5 worm cellular contexts compared by ENCODE assay signal in the genomic region with DNA sequence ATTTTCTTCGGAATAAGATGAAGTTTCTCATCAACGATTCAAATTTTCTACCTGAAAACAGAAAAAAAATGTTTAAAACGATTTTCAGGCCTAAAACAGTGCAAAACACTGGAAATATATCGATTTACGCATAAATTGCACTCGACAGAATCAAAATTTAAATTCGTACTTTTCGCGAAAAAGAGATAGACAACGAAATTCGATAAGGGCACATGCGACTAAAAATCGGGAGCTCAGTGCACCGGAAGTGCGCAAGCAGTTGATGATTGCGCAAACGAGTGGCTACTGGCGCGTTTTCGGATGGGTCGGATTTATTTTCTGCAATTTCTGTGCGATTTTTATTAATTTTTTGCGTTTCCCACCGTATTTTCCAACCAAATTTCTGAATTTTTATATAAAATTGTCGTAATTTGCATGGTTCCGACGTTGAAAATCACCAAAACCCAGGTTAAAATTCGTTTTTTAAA.
TF ChIP-seq lines count a peak whose summit lies in the region.

Gene Y39A1A.21 (minus strand): TSS at position 51 of the 467 bp plus-strand sequence.
Gene Y39A1A.22 (minus strand): TSS at position 57 of the 467 bp plus-strand sequence.

TF ChIP-seq in whole organism, L1 larva, 84 proteins besides CTCF, POLR2A, EP300 and RAD21 (continues in another document):
- TF ChIP-seq dpl-1 (GFP tag; optimal IDR thresholded peaks at IDR 0.05; lab: Kevin White, UChicago) (peak; percentile 79 to 85 (median 82)), egl-13 (tag; optimal IDR thresholded peaks at IDR 0.05; lab: Kevin White, UChicago) (peak; percentile 64), lin-35 (GFP tag; optimal IDR thresholded peaks at IDR 0.05; lab: Kevin White, UChicago) (peak; percentile 83 to 88), ceh-90 (tag; optimal IDR thresholded peaks at IDR 0.05; lab: Kevin White, UChicago) (no peak), nhr-77 (tag; optimal IDR thresholded peaks at IDR 0.05; lab: Kevin White, UChicago) (peak; percentile 84), nhr-19 (GFP tag; conservative IDR thresholded peaks at IDR 0.05; lab: Robert Waterston, UW) (peak; percentile 86), pqm-1 (tag; optimal IDR thresholded peaks at IDR 0.05; lab: Kevin White, UChicago) (no peak), fkh-10 (GFP tag; optimal IDR thresholded peaks at IDR 0.05; lab: Kevin White, UChicago) (peak; percentile 87), hlh-4 (tag; optimal IDR thresholded peaks at IDR 0.05; lab: Kevin White, UChicago) (no peak), snu-23 (GFP tag; optimal IDR thresholded peaks at IDR 0.05; lab: Kevin White, UChicago) (peak; percentile 90), fkh-8 (tag; optimal IDR thresholded peaks at IDR 0.05; lab: Kevin White, UChicago) (peak; percentile 80), ama-1 (optimal IDR thresholded peaks at IDR 0.05; lab: Kevin White, UChicago) (no peak), nhr-84 (tag; optimal IDR thresholded peaks at IDR 0.05; lab: Kevin White, UChicago) (no peak), snpc-4 (tag; optimal IDR thresholded peaks at IDR 0.05; lab: Kevin White, UChicago) (peak; percentile 79), ztf-11 (tag; optimal IDR thresholded peaks at IDR 0.05; lab: Kevin White, UChicago) (peak in 1 of 2 experiments; percentile 75), unc-62 (GFP tag; optimal IDR thresholded peaks at IDR 0.05; lab: Kevin White, UChicago) (no peak), elt-3 (tag; optimal IDR thresholded peaks at IDR 0.05; lab: Kevin White, UChicago) (peak in 2 of 6 experiments; percentile 7 to 22)

TF ChIP-seq in whole organism, L3 larva, 47 proteins besides CTCF, POLR2A, EP300 and RAD21 (continues in another document):
- TF ChIP-seq pha-4 (tag; optimal IDR thresholded peaks at IDR 0.05; lab: Kevin White, UChicago) (peak; percentile 81), fos-1 (tag; optimal IDR thresholded peaks at IDR 0.05; lab: Kevin White, UChicago) (no peak), elt-3 (tag; optimal IDR thresholded peaks at IDR 0.05; lab: Kevin White, UChicago) (no peak), snpc-4 (tag; optimal IDR thresholded peaks at IDR 0.05; lab: Kevin White, UChicago) (peak; percentile 79), elt-2 (tag; optimal IDR thresholded peaks at IDR 0.05; lab: Kevin White, UChicago) (peak; percentile 64), lin-15B (tag; optimal IDR thresholded peaks at IDR 0.05; lab: Kevin White, UChicago) (peak; percentile 83), nhr-76 (tag; optimal IDR thresholded peaks at IDR 0.05; lab: Kevin White, UChicago) (no peak), nhr-43 (tag; optimal IDR thresholded peaks at IDR 0.05; lab: Kevin White, UChicago; ENCODE audit: poor library complexity, severe bottlenecking) (peak; percentile 57), jun-1 (tag; optimal IDR thresholded peaks at IDR 0.05; lab: Kevin White, UChicago) (peak; percentile 55), R02D3.7 (tag; optimal IDR thresholded peaks at IDR 0.05; lab: Kevin White, UChicago) (peak; percentile 51), ceh-82 (tag; optimal IDR thresholded peaks at IDR 0.05; lab: Kevin White, UChicago) (peak; percentile 1), hmg-11 (tag; optimal IDR thresholded peaks at IDR 0.05; lab: Kevin White, UChicago) (peak; percentile 79), fkh-10 (GFP tag; optimal IDR thresholded peaks at IDR 0.05; lab: Kevin White, UChicago) (peak; percentile 83), aly-2 (tag; optimal IDR thresholded peaks at IDR 0.05; lab: Kevin White, UChicago) (no peak), nhr-23 (tag; optimal IDR thresholded peaks at IDR 0.05; lab: Kevin White, UChicago) (peak; percentile 63), lin-39 (tag; optimal IDR thresholded peaks at IDR 0.05; lab: Kevin White, UChicago) (peak; percentile 70), skn-1 (tag; optimal IDR thresholded peaks at IDR 0.05; lab: Kevin White, UChicago) (peak; percentile 59)

TF ChIP-seq in whole organism, early embryonic, 17 proteins besides CTCF, POLR2A, EP300 and RAD21:
- TF ChIP-seq ceh-13 (GFP tag; optimal IDR thresholded peaks at IDR 0.05; lab: Kevin White, UChicago) (no peak), tbx-37 (GFP tag; conservative IDR thresholded peaks at IDR 0.05; lab: Robert Waterston, UW) (0 out of 2 replicates have a peak, but pooled peaks have one; percentile 23), B0310.2 (tag; optimal IDR thresholded peaks at IDR 0.05; lab: Kevin White, UChicago) (no peak), hmbx-1 (tag; optimal IDR thresholded peaks at IDR 0.05; lab: Kevin White, UChicago) (no peak), flt-1 (GFP tag; IDR thresholded peaks at IDR 0.05; lab: Robert Waterston, UW) (no peak), scrt-1 (GFP tag; IDR thresholded peaks at IDR 0.05; lab: Robert Waterston, UW) (0 out of 2 replicates have a peak, but pooled peaks have one; percentile 69), sea-1 (GFP tag; conservative IDR thresholded peaks at IDR 0.05; lab: Robert Waterston, UW) (peak; percentile 50; the same call in 1 of the 2 replicates), aly-1 (tag; optimal IDR thresholded peaks at IDR 0.05; lab: Kevin White, UChicago) (no peak), ceh-36 (tag; optimal IDR thresholded peaks at IDR 0.05; lab: Kevin White, UChicago) (peak; percentile 53), ets-7 (tag; optimal IDR thresholded peaks at IDR 0.05; lab: Kevin White, UChicago) (peak; percentile 59), tra-4 (tag; optimal IDR thresholded peaks at IDR 0.05; lab: Kevin White, UChicago) (no peak), F13C5.2 (tag; optimal IDR thresholded peaks at IDR 0.05; lab: Kevin White, UChicago) (peak; percentile 79), hmg-4 (GFP tag; optimal IDR thresholded peaks at IDR 0.05; lab: Kevin White, UChicago) (no peak), ama-1 (optimal IDR thresholded peaks at IDR 0.05; lab: Kevin White, UChicago) (no peak), tbx-11 (GFP tag; IDR thresholded peaks at IDR 0.05; lab: Robert Waterston, UW) (no peak), hnd-1 (tag; optimal IDR thresholded peaks at IDR 0.05; lab: Kevin White, UChicago) (no peak), pes-1 (GFP tag; IDR thresholded peaks at IDR 0.05; lab: Robert Waterston, UW) (peak; percentile 58; the same call in 1 of the 2 replicates)

TF ChIP-seq in whole organism, midembryonic, 9 proteins besides CTCF, POLR2A, EP300 and RAD21:
- TF ChIP-seq med-1 (GFP tag; optimal IDR thresholded peaks at IDR 0.05; lab: Kevin White, UChicago; ENCODE audit: insufficient read depth) (peak; percentile 55), flt-1 (GFP tag; IDR thresholded peaks at IDR 0.05; lab: Robert Waterston, UW) (peak; percentile 79; the same call in 1 of the 2 replicates), ztf-29 (GFP tag; IDR thresholded peaks at IDR 0.05; lab: Robert Waterston, UW) (0 out of 2 replicates have a peak, but pooled peaks have one; percentile 15), ref-1 (GFP tag; conservative IDR thresholded peaks at IDR 0.05; lab: Robert Waterston, UW) (no peak), cog-1 (tag; optimal IDR thresholded peaks at IDR 0.05; lab: Kevin White, UChicago) (no peak), klf-2 (GFP tag; conservative IDR thresholded peaks at IDR 0.05; lab: Robert Waterston, UW) (no peak), tab-1 (GFP tag; IDR thresholded peaks at IDR 0.05; lab: Robert Waterston, UW) (0 out of 2 replicates have a peak, but pooled peaks have one; percentile 21), ztf-23 (GFP tag; IDR thresholded peaks at IDR 0.05; lab: Robert Waterston, UW) (peak; percentile 91), T22C8.4 (GFP tag; IDR thresholded peaks at IDR 0.05; lab: Robert Waterston, UW) (peak; percentile 47; the same call in 1 of the 2 replicates)

TF ChIP-seq in whole organism, young adult, 124 proteins besides CTCF, POLR2A, EP300 and RAD21 (continues in another document):
- no peak for TF ChIP-seq ztf-25 (GFP tag; IDR thresholded peaks at IDR 0.05; lab: Robert Waterston, UW)
- no peak for TF ChIP-seq dpff-1 (tag; optimal IDR thresholded peaks at IDR 0.05; lab: Kevin White, UChicago)
- TF ChIP-seq egl-44 (GFP tag; IDR thresholded peaks at IDR 0.05; lab: Robert Waterston, UW) = peak; percentile 65; the same call in 1 of the 2 replicates
- TF ChIP-seq hrde-1 (tag; optimal IDR thresholded peaks at IDR 0.05; lab: Kevin White, UChicago; ENCODE audit: borderline replicate concordance) = no peak
- 0 out of 2 replicates have a peak, but pooled peaks have one; percentile 31 for TF ChIP-seq attf-3 (GFP tag; conservative IDR thresholded peaks at IDR 0.05; lab: Robert Waterston, UW)
- no peak for TF ChIP-seq rec-8 (tag; optimal IDR thresholded peaks at IDR 0.05; lab: Kevin White, UChicago)
- TF ChIP-seq Y53F4B.3 (GFP tag; IDR thresholded peaks at IDR 0.05; lab: Robert Waterston, UW) = no peak
- TF ChIP-seq ceh-79 (tag; optimal IDR thresholded peaks at IDR 0.05; lab: Kevin White, UChicago) = no peak
- peak; percentile 50 for TF ChIP-seq chd-7 (tag; optimal IDR thresholded peaks at IDR 0.05; lab: Kevin White, UChicago)
- TF ChIP-seq F10E7.11 (tag; optimal IDR thresholded peaks at IDR 0.05; lab: Kevin White, UChicago) = no peak
- no peak for TF ChIP-seq F22D6.2 (tag; optimal IDR thresholded peaks at IDR 0.05; lab: Kevin White, UChicago)
- TF ChIP-seq T26A5.8 (tag; optimal IDR thresholded peaks at IDR 0.05; lab: Kevin White, UChicago) = no peak
- TF ChIP-seq hmg-1.2 (GFP tag; IDR thresholded peaks at IDR 0.05; lab: Robert Waterston, UW) = peak; percentile 46
- TF ChIP-seq madf-8 (GFP tag; conservative IDR thresholded peaks at IDR 0.05; lab: Robert Waterston, UW) = peak; percentile 40; the same call in 1 of the 2 replicates
- no peak for TF ChIP-seq nhr-90 (tag; optimal IDR thresholded peaks at IDR 0.05; lab: Kevin White, UChicago)
- no peak for TF ChIP-seq athp-1 (tag; optimal IDR thresholded peaks at IDR 0.05; lab: Kevin White, UChicago)
- peak; percentile 58; the same call in 1 of the 2 replicates for TF ChIP-seq B0019.2 (GFP tag; conservative IDR thresholded peaks at IDR 0.05; lab: Robert Waterston, UW)
- TF ChIP-seq ztf-3 (GFP tag; optimal IDR thresholded peaks at IDR 0.05; lab: Kevin White, UChicago) = no peak
- TF ChIP-seq pha-4 (tag; optimal IDR thresholded peaks at IDR 0.05; lab: Kevin White, UChicago) = peak; percentile 2
- TF ChIP-seq nhr-27 (tag; optimal IDR thresholded peaks at IDR 0.05; lab: Kevin White, UChicago) = no peak
- TF ChIP-seq cebp-1 (GFP tag; IDR thresholded peaks at IDR 0.05; lab: Robert Waterston, UW) = no peak
- TF ChIP-seq cebp-1 (tag; optimal IDR thresholded peaks at IDR 0.05; lab: Kevin White, UChicago) = peak; percentile 83
- no peak for TF ChIP-seq F49E8.2 (tag; optimal IDR thresholded peaks at IDR 0.05; lab: Kevin White, UChicago; ENCODE audit: insufficient read depth)
- no peak for TF ChIP-seq snpc-1.3 (tag; optimal IDR thresholded peaks at IDR 0.05; lab: Kevin White, UChicago; ENCODE audit: insufficient read depth)
- TF ChIP-seq tbp1 (GFP tag; optimal IDR thresholded peaks at IDR 0.05; lab: Kevin White, UChicago) = peak; percentile 59
- peak; percentile 57 for TF ChIP-seq ceh-27 (GFP tag; optimal IDR thresholded peaks at IDR 0.05; lab: Kevin White, UChicago)
- TF ChIP-seq ceh-58 (GFP tag; IDR thresholded peaks at IDR 0.05; lab: Robert Waterston, UW) = no peak
- no peak for TF ChIP-seq aptf-2 (GFP tag; conservative IDR thresholded peaks at IDR 0.05; lab: Robert Waterston, UW)
- peak; percentile 69 for TF ChIP-seq tlf-1 (GFP tag; optimal IDR thresholded peaks at IDR 0.05; lab: Kevin White, UChicago)

Comparison
In these comparisons a context has a peak if more than half of its experiments do, and no peak if none do; other contexts are left out.
1. Of the 8 proteins assayed by ChIP-seq in both whole organism, young adult and whole organism, L1 larva: peak only in whole organism, young adult: none; only in whole organism, L1 larva: dpl-1, nhr-90 and unc-130; in both: efl-1 and snpc-4; in neither: 2; mixed calls (peak in some experiments, not most) for 1.